Worm (Caenorhabditis elegans) whole organism, L1 larva: ENCODE data around the gene F44E7.5.

Experiments
- F16B12.6 ChIP-seq: fragments of 150-350 bp; optimal IDR thresholded peaks from 2 replicates; lab custom pipeline; 2014; ENCODE audit warnings: missing biosample characterization, missing genetic modification characterization
- aha-1 ChIP-seq: fragments of 150-350 bp; optimal IDR thresholded peaks from 2 replicates; lab custom pipeline; 2014; ENCODE audit warnings: missing biosample characterization, missing genetic modification characterization
- ama-1 ChIP-seq: fragments of 150-350 bp; optimal IDR thresholded peaks from 2 replicates; lab custom pipeline; 2014
- ceh-63 ChIP-seq: fragments of 200-800 bp; sonication (Bioruptor generic); optimal IDR thresholded peaks from 2 replicates; lab custom pipeline; 2018; ENCODE audit warnings: mild to moderate bottlenecking, missing genetic modification characterization, missing compliant biosample characterization
- ceh-82 ChIP-seq, 3 experiments: fragments of 150-350 bp in 1 of 3; sonication (generic microtip) in 2 of 3; optimal IDR thresholded peaks; 2 replicates each; lab custom pipeline; 2014 to 2017; ENCODE audit warnings: missing biosample characterization in 3 of 3, missing genetic modification characterization in 3 of 3
- ceh-88 ChIP-seq: fragments of 200-800 bp; sonication (Bioruptor generic); IDR thresholded peaks from 2 replicates; pipeline ENCODE4 v1.3.6; 2022; ENCODE audit warnings: missing genetic modification characterization, missing compliant biosample characterization
- dpl-1 ChIP-seq, 3 experiments: fragments of 150-350 bp in 2 of 3; sonication (generic microtip) in 1 of 3; optimal IDR thresholded peaks; 2 replicates each; lab custom pipeline; 2014 to 2017; ENCODE audit warnings: missing biosample characterization in 3 of 3, missing genetic modification characterization in 3 of 3, missing genetic modification reagents in 3 of 3
- efl-1 ChIP-seq, 4 experiments: fragments of 150-350 bp; optimal IDR thresholded peaks in 3 of 4; peaks in 1 of 4; 1 replicate in 1 of 4; 2 replicates in 3 of 4; lab custom pipeline; 2014; ENCODE audit warnings: missing biosample characterization in 2 of 4, missing genetic modification characterization in 2 of 4, missing genetic modification reagents in 2 of 4
- egl-13 ChIP-seq: sonication (generic microtip); optimal IDR thresholded peaks from 2 replicates; lab custom pipeline; 2016; ENCODE audit warnings: missing genotype, missing genetic modification reagents, missing genetic modification characterization, missing compliant biosample characterization
- egl-27 ChIP-seq, 2 experiments: fragments of 150-350 bp in 1 of 2; sonication (generic microtip); optimal IDR thresholded peaks; 3 replicates each; lab custom pipeline; 2017 to 2018; ENCODE audit warnings: missing biosample characterization in 2 of 2, missing genetic modification characterization in 2 of 2, missing genetic modification reagents in 2 of 2
- fkh-4 ChIP-seq: sonication (generic microtip); optimal IDR thresholded peaks from 2 replicates; lab custom pipeline; 2016; ENCODE audit warnings: missing compliant biosample characterization, missing genetic modification characterization, borderline replicate concordance
- grh-1 ChIP-seq: fragments of 200-800 bp; sonication (Bioruptor generic); IDR thresholded peaks from 2 replicates; pipeline ENCODE4 v1.3.6; 2022; ENCODE audit warnings: missing genetic modification reagents, missing genetic modification characterization, missing compliant biosample characterization
- hlh-4 ChIP-seq: sonication (generic microtip); optimal IDR thresholded peaks from 2 replicates; lab custom pipeline; 2016; ENCODE audit warnings: mild to moderate bottlenecking, missing genetic modification characterization, missing compliant biosample characterization
- lin-14 ChIP-seq: fragments of 200-800 bp; sonication (Bioruptor generic); optimal IDR thresholded peaks from 2 replicates; lab custom pipeline; 2018; ENCODE audit warnings: mild to moderate bottlenecking, missing genetic modification characterization, moderate library complexity, missing compliant biosample characterization
- lin-35 ChIP-seq, 2 experiments: fragments of 150-350 bp; optimal IDR thresholded peaks; 2 replicates each; lab custom pipeline; 2014; ENCODE audit warnings: missing biosample characterization in 2 of 2, missing genetic modification characterization in 2 of 2, missing genetic modification reagents in 2 of 2
- lin-39 ChIP-seq: fragments of 150-350 bp; optimal IDR thresholded peaks from 2 replicates; lab custom pipeline; 2014; ENCODE audit warnings: missing biosample characterization, missing genetic modification reagents, missing genetic modification characterization
- lsy-2 ChIP-seq, 2 experiments: fragments of 150-350 bp; optimal IDR thresholded peaks; 2 replicates each; lab custom pipeline; 2014; ENCODE audit warnings: missing biosample characterization in 2 of 2, missing genetic modification characterization in 2 of 2
- mab-9 ChIP-seq: fragments of 200-800 bp; sonication (Bioruptor generic); IDR thresholded peaks from 2 replicates; pipeline ENCODE4 v1.3.6; 2022; ENCODE audit warnings: missing genetic modification reagents, missing genetic modification characterization, missing compliant biosample characterization
- mdl-1 ChIP-seq, 2 experiments: fragments of 150-350 bp; optimal IDR thresholded peaks; 2 replicates each; lab custom pipeline; 2014 to 2017; ENCODE audit warnings: missing biosample characterization in 2 of 2, missing genetic modification characterization in 2 of 2, inconsistent platforms in 1 of 2
- mep-1 ChIP-seq: fragments of 150-350 bp; optimal IDR thresholded peaks from 2 replicates; lab custom pipeline; 2014; ENCODE audit warnings: missing biosample characterization, missing genetic modification characterization
- nhr-12 ChIP-seq: sonication (generic microtip); optimal IDR thresholded peaks from 2 replicates; lab custom pipeline; 2017; ENCODE audit warnings: missing biosample characterization, missing genetic modification characterization
- nhr-19 ChIP-seq: fragments of 200-800 bp; sonication (Bioruptor generic); conservative IDR thresholded peaks from 2 replicates; pipeline ENCODE4 v1.3.6; 2022; ENCODE audit warnings: missing genetic modification characterization, missing compliant biosample characterization
- nhr-20 ChIP-seq: sonication (generic microtip); optimal IDR thresholded peaks from 2 replicates; lab custom pipeline; 2016; ENCODE audit warnings: mild to moderate bottlenecking, missing genetic modification characterization, missing compliant biosample characterization
- nhr-71 ChIP-seq: sonication (generic microtip); optimal IDR thresholded peaks from 2 replicates; lab custom pipeline; 2016; ENCODE audit warnings: mild to moderate bottlenecking, missing genetic modification characterization, moderate library complexity, missing compliant biosample characterization
- nhr-76 ChIP-seq: sonication (generic microtip); optimal IDR thresholded peaks from 2 replicates; lab custom pipeline; 2017; ENCODE audit warnings: missing biosample characterization, missing genetic modification characterization
- nhr-77 ChIP-seq: fragments of 150-350 bp; optimal IDR thresholded peaks from 2 replicates; lab custom pipeline; 2014; ENCODE audit warnings: missing biosample characterization, missing genetic modification characterization
- nhr-84 ChIP-seq: sonication (generic microtip); optimal IDR thresholded peaks from 2 replicates; lab custom pipeline; 2017; ENCODE audit warnings: missing biosample characterization, missing genetic modification characterization
- pag-3 ChIP-seq: sonication (generic microtip); optimal IDR thresholded peaks from 2 replicates; lab custom pipeline; 2017; ENCODE audit warnings: missing genetic modification characterization, mild to moderate bottlenecking, missing compliant biosample characterization, antibody characterized with exemption, borderline replicate concordance; ENCODE audit not compliant: insufficient read depth
- rnt-1 ChIP-seq: sonication (generic microtip); optimal IDR thresholded peaks from 2 replicates; lab custom pipeline; 2016; ENCODE audit warnings: mild to moderate bottlenecking, missing genetic modification characterization, moderate library complexity, missing compliant biosample characterization
- snu-23 ChIP-seq: sonication (generic microtip); optimal IDR thresholded peaks from 2 replicates; lab custom pipeline; 2016; ENCODE audit warnings: missing genetic modification characterization, missing compliant biosample characterization
- swsn-7 ChIP-seq: sonication (generic microtip); optimal IDR thresholded peaks from 2 replicates; lab custom pipeline; 2016; ENCODE audit warnings: missing genetic modification characterization, missing compliant biosample characterization
- tbx-2 ChIP-seq: sonication (generic microtip); optimal IDR thresholded peaks from 2 replicates; lab custom pipeline; 2016; ENCODE audit warnings: missing genetic modification characterization, missing compliant biosample characterization
- unc-130 ChIP-seq: fragments of 150-350 bp; optimal IDR thresholded peaks from 2 replicates; lab custom pipeline; 2017; ENCODE audit warnings: missing biosample characterization, missing genetic modification characterization, inconsistent platforms
- unc-30 ChIP-seq: sonication (generic microtip); optimal IDR thresholded peaks from 2 replicates; lab custom pipeline; 2017; ENCODE audit warnings: missing biosample characterization, missing genetic modification characterization
- unc-86 ChIP-seq: sonication (generic microtip); optimal IDR thresholded peaks from 2 replicates; lab custom pipeline; 2016; ENCODE audit warnings: missing genetic modification characterization, missing compliant biosample characterization
- zag-1 ChIP-seq: fragments of 150-350 bp; optimal IDR thresholded peaks from 2 replicates; lab custom pipeline; 2014; ENCODE audit warnings: missing biosample characterization, missing genetic modification characterization

The F44E7.5 gene

DNA sequence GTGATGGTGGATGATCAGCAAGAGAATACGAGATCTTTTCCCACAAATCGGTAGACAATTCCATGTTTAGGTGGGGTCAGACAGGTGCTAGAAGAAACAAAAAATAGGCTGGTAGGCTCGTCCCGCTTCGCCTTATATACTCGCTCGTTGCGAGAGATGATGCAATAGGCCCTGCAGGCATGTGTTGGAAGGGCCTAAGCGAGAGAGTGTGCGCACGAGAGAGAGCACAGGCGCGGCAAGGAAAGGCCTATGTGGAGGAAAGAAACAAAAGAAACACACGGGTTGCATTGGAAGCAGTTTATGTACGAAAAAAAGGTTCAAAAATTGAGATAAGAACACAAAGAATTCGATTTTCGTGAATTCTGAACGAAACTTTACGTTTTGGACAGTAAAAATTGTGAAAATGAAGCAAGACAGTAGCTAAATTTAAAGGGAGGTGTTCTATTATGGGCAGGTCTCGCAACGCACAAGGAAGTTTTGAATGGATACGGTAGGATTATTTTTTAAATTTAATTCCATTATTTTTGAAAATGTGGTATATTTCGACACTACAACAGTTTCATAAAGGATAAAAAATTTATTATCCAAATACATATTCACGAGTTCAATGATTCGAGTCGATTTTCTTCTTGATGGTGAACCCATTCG, at the start of gene F44E7.5 (continued):
- TF ChIP-seq nhr-71 (tag; lab: Kevin White, UChicago) (peak; percentile 77), mep-1 (tag; lab: Kevin White, UChicago) (peak; percentile 72), ceh-63 (GFP tag; lab: Kevin White, UChicago) (no peak), unc-86 (tag; lab: Kevin White, UChicago) (no peak), rnt-1 (tag; lab: Kevin White, UChicago) (peak; percentile 59), nhr-19 (GFP tag; lab: Robert Waterston, UW) (peak; percentile 59), nhr-77 (tag; lab: Kevin White, UChicago) (no peak), lsy-2 (tag; optimal IDR thresholded peaks at IDR 0.05; lab: Kevin White, UChicago) (peak; percentile 20 to 46), unc-30 (tag; lab: Kevin White, UChicago) (no peak), unc-130 (tag; lab: Kevin White, UChicago) (no peak), nhr-20 (tag; lab: Kevin White, UChicago) (peak; percentile 66), nhr-76 (tag; lab: Kevin White, UChicago) (no peak), snu-23 (peak; percentile 72), lin-14 (GFP tag; lab: Kevin White, UChicago) (peak; percentile 92), egl-27 (tag; optimal IDR thresholded peaks at IDR 0.05; lab: Kevin White, UChicago) (no peak), hlh-4 (no peak), tbx-2 (tag; lab: Kevin White, UChicago) (peak; percentile 34), efl-1 (optimal IDR thresholded peaks at IDR 0.05; lab: Kevin White, UChicago) (peak; percentile 34 to 61), efl-1 (GFP tag; optimal IDR thresholded peaks at IDR 0.05 in 1 of 2; lab: Kevin White, UChicago) (peak; percentile 23 to 87), egl-13 (tag; lab: Kevin White, UChicago) (no peak), ceh-82 (tag; optimal IDR thresholded peaks at IDR 0.05; lab: Kevin White, UChicago) (peak; percentile 31 to 78 (median 41)), mab-9 (GFP tag; lab: Robert Waterston, UW) (no peak), lin-39 (tag; lab: Kevin White, UChicago) (no peak), ceh-88 (GFP tag; lab: Robert Waterston, UW) (no peak), fkh-4 (tag; lab: Kevin White, UChicago) (no peak), swsn-7 (tag; lab: Kevin White, UChicago) (peak; percentile 2), nhr-84 (tag; lab: Kevin White, UChicago) (no peak), aha-1 (tag; lab: Kevin White, UChicago) (no peak), mdl-1 (tag; optimal IDR thresholded peaks at IDR 0.05; lab: Kevin White, UChicago) (peak in 1 of 2 experiments; percentile 20), nhr-12 (no peak), grh-1 (GFP tag; lab: Robert Waterston, UW) (0 out of 2 replicates have a peak, but pooled peaks have one; percentile 12), pag-3 (tag; lab: Kevin White, UChicago) (no peak)

DNA sequence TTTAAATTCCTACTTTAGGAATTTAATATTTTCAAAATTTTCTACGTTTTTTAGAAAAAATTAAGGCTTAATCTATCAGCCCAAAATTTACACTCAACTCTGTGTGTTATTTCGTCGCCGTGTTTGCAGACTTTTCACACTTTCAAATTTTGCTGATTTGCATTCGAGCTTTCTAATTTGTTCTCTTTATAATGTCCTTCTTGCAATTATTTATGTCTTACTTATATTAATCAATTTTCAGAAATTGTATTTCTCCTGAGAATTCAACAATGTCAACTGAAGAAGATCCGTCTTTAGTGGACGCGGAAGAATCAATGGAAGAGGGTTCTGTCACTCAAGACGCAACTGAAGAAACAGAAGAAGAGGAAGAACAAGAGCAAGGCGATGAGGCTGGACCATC, 45.9 kb upstream of the F44E7.5 start, which contains the start of gene let-418:
TSS of gene let-418 (plus strand) at position 242 of the 400 bp plus-strand sequence.
- TF ChIP-seq dpl-1 (GFP tag; optimal IDR thresholded peaks at IDR 0.05; lab: Kevin White, UChicago) (peak in 2 of 3 experiments; percentile 3 to 38), F16B12.6 (tag; lab: Kevin White, UChicago) (peak; percentile 74), efl-1 (optimal IDR thresholded peaks at IDR 0.05; lab: Kevin White, UChicago) (peak in 1 of 2 experiments; percentile 2), efl-1 (GFP tag; optimal IDR thresholded peaks at IDR 0.05 in 1 of 2; lab: Kevin White, UChicago) (peak; percentile 44 to 92), lin-35 (GFP tag; optimal IDR thresholded peaks at IDR 0.05; lab: Kevin White, UChicago) (peak in 1 of 2 experiments; percentile 11), zag-1 (tag; lab: Kevin White, UChicago) (no peak), nhr-77 (tag; lab: Kevin White, UChicago) (no peak), tbx-2 (tag; lab: Kevin White, UChicago) (peak; percentile 14), nhr-20 (tag; lab: Kevin White, UChicago) (no peak), lsy-2 (tag; optimal IDR thresholded peaks at IDR 0.05; lab: Kevin White, UChicago) (peak in 1 of 2 experiments; percentile 16)
- TF ChIP-seq, all 84 proteins: peak for 6

DNA sequence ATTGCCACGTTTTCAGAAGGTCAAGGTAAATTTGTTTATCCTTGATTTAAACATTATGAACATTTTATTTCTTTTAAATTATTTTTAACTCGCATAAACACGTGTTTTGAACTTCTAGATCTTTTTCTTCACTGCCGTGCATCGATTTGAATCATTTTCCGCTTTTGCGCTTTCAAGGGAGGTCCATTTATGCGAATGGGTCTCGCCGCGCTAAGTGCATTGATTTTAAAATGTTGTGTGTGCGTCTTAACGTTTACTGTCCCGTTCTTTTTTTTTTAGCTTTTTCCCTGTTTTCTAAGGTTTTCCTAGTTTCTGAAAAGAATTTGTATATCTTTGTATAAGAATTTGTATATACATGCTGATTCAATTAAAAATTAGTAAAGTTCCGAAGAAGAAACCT, 44.8 kb upstream of the F44E7.5 start:
- TF ChIP-seq ama-1 (lab: Kevin White, UChicago) (no peak), efl-1 (optimal IDR thresholded peaks at IDR 0.05; lab: Kevin White, UChicago) (peak; percentile 6 to 24), efl-1 (GFP tag; optimal IDR thresholded peaks at IDR 0.05 in 1 of 2; lab: Kevin White, UChicago) (no peak)
- TF ChIP-seq, all 84 proteins: peak for 1
